Fruit fly (Drosophila melanogaster) whole organism, embryonic: ENCODE data around the gene CG42553.

ENCODE experiments used
- CG15696 ChIP-seq: fragments of 200-800 bp; sonication (Bioruptor generic); optimal IDR thresholded peaks from 2 replicates; lab custom pipeline; 2019; ENCODE audit warnings: missing biosample characterization, mild to moderate bottlenecking, missing genetic modification characterization, moderate library complexity
- CG4424 ChIP-seq: fragments of 200-800 bp; sonication (Bioruptor generic); optimal IDR thresholded peaks from 3 replicates; lab custom pipeline; 2016; ENCODE audit warnings: missing biosample characterization, missing genetic modification characterization
- ato ChIP-seq: fragments of 200-800 bp; sonication (Bioruptor generic); IDR thresholded peaks from 2 replicates; pipeline ENCODE4 v1.3.6; 2022; ENCODE audit warnings: missing biosample characterization, missing genetic modification characterization; ENCODE audit not compliant: partially characterized antibody
- emc ChIP-seq: fragments of 200-800 bp; sonication (Bioruptor generic); optimal IDR thresholded peaks from 2 replicates; lab custom pipeline; 2016; ENCODE audit warnings: missing biosample characterization, missing genetic modification characterization
- nom ChIP-seq: fragments of 200-800 bp; sonication (Bioruptor generic); optimal IDR thresholded peaks from 2 replicates; lab custom pipeline; 2017; ENCODE audit warnings: missing biosample characterization, missing genetic modification characterization, mild to moderate bottlenecking, moderate library complexity, missing genetic modification reagents
- onecut ChIP-seq: fragments of 200-800 bp; sonication (Bioruptor generic); IDR thresholded peaks from 2 replicates; pipeline ENCODE4 v1.3.6; 2022; ENCODE audit warnings: missing biosample characterization, missing genetic modification characterization
- schlank ChIP-seq: fragments of 200-800 bp; sonication (Bioruptor generic); optimal IDR thresholded peaks from 2 replicates; lab custom pipeline; 2018; ENCODE audit warnings: missing biosample characterization, mild to moderate bottlenecking, missing genetic modification characterization

DNA sequence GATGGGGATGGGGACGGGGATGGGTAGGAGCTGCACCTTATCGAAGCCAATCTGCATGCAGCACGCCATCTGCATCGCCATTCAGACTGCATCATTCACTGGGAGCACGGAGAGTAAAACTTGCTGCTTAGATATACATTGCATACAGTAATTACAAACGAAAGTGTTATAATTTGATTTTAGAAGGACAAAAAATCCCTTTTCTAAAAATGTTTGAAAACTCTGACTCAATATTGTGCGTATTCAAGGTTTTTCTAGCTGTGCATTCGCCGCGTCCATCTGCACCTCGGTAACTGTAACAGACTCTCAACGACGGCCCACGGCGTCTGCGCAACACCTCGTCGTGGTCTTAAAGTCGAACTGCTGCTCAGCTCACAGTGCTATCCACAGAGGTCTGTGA, 46.3 kb upstream of the CG42553 start:
- no peak for TF ChIP-seq nom (GFP tag; lab: Kevin White, UChicago)
- no peak for TF ChIP-seq schlank
- no peak for TF ChIP-seq CG15696
- TF ChIP-seq ato: no peak
- TF ChIP-seq emc: no peak
- no peak for TF ChIP-seq onecut
- no peak for TF ChIP-seq CG4424 (GFP tag; lab: Kevin White, UChicago)
